Fruit fly (Drosophila melanogaster) whole organism, pupa: Measurements from ENCODE around the gene CG7295.

Experiments used
- CG10348 ChIP-seq: fragments of 200-800 bp; sonication (Bioruptor generic); IDR thresholded peaks from 2 replicates; pipeline ENCODE4 v1.3.6; 2022; ENCODE audit warnings: missing biosample characterization, missing genetic modification characterization
- CG12605 ChIP-seq: fragments of 200-800 bp; sonication (Bioruptor generic); IDR thresholded peaks from 2 replicates; pipeline ENCODE4 v1.3.6; 2022; ENCODE audit warnings: missing biosample characterization, missing genetic modification characterization
- CG13204 ChIP-seq: fragments of 200-800 bp; sonication (Bioruptor generic); optimal IDR thresholded peaks from 2 replicates; lab custom pipeline; 2018; ENCODE audit warnings: missing biosample characterization, mild to moderate bottlenecking, missing genetic modification characterization, moderate library complexity
- CG14655 ChIP-seq: fragments of 200-800 bp; sonication (Bioruptor generic); optimal IDR thresholded peaks from 3 replicates; lab custom pipeline; 2017; ENCODE audit warnings: mild to moderate bottlenecking, missing biosample characterization, missing genetic modification reagents, missing genetic modification characterization
- CG15710 ChIP-seq: fragments of 200-800 bp; sonication (Bioruptor generic); optimal IDR thresholded peaks from 2 replicates; lab custom pipeline; 2018; ENCODE audit warnings: missing biosample characterization, mild to moderate bottlenecking, missing genetic modification characterization, moderate library complexity
- CG17806 ChIP-seq: fragments of 200-800 bp; sonication (Bioruptor generic); optimal IDR thresholded peaks from 2 replicates; lab custom pipeline; 2018; ENCODE audit warnings: missing biosample characterization, mild to moderate bottlenecking, missing genetic modification characterization, moderate library complexity
- CG32121 ChIP-seq: fragments of 200-800 bp; sonication (Bioruptor generic); IDR thresholded peaks from 2 replicates; pipeline ENCODE4 v1.3.6; 2022; ENCODE audit warnings: missing biosample characterization, missing genetic modification characterization
- CG34367 ChIP-seq: fragments of 200-800 bp; sonication (Bioruptor generic); optimal IDR thresholded peaks from 2 replicates; lab custom pipeline; 2018; ENCODE audit warnings: missing biosample characterization, mild to moderate bottlenecking, missing genetic modification characterization
- CG4496 ChIP-seq: fragments of 200-800 bp; sonication (Bioruptor generic); IDR thresholded peaks from 3 replicates; pipeline ENCODE4 v1.3.6; 2022; ENCODE audit warnings: missing biosample characterization, missing genetic modification characterization
- CG8159 ChIP-seq: fragments of 200-800 bp; sonication (Bioruptor generic); optimal IDR thresholded peaks from 3 replicates; lab custom pipeline; 2018; ENCODE audit warnings: missing biosample characterization, mild to moderate bottlenecking, missing genetic modification characterization, moderate library complexity
- CG8301 ChIP-seq: fragments of 200-800 bp; sonication (Bioruptor generic); optimal IDR thresholded peaks from 2 replicates; lab custom pipeline; 2018; ENCODE audit warnings: missing biosample characterization, mild to moderate bottlenecking, missing genetic modification characterization
- CG9948 ChIP-seq: fragments of 200-800 bp; sonication (Bioruptor generic); optimal IDR thresholded peaks from 2 replicates; lab custom pipeline; 2018; ENCODE audit warnings: missing biosample characterization, mild to moderate bottlenecking, missing genetic modification characterization, moderate library complexity
- D1 ChIP-seq: fragments of 200-800 bp; sonication (Bioruptor generic); optimal IDR thresholded peaks from 2 replicates; lab custom pipeline; 2018; ENCODE audit warnings: missing biosample characterization, mild to moderate bottlenecking, missing genetic modification characterization, moderate library complexity
- EcR ChIP-seq: fragments of 200-800 bp; sonication (Bioruptor generic); optimal IDR thresholded peaks from 3 replicates; lab custom pipeline; 2019; ENCODE audit warnings: missing biosample characterization, missing genetic modification characterization, mild to moderate bottlenecking, moderate library complexity, missing genetic modification reagents
- Ets98B ChIP-seq: fragments of 200-800 bp; sonication (Bioruptor generic); IDR thresholded peaks from 2 replicates; pipeline ENCODE4 v1.3.6; 2022; ENCODE audit warnings: missing biosample characterization, missing genetic modification characterization
- Pif1A ChIP-seq: fragments of 200-800 bp; sonication (Bioruptor generic); optimal IDR thresholded peaks from 3 replicates; lab custom pipeline; 2016; ENCODE audit warnings: missing biosample characterization, missing genetic modification characterization
- Pif1B ChIP-seq: fragments of 200-800 bp; sonication (Bioruptor generic); optimal IDR thresholded peaks from 3 replicates; lab custom pipeline; 2016; ENCODE audit warnings: missing biosample characterization, missing genetic modification characterization
- Snoo ChIP-seq: fragments of 200-800 bp; sonication (Bioruptor generic); optimal IDR thresholded peaks from 3 replicates; lab custom pipeline; 2017; ENCODE audit warnings: missing biosample characterization, mild to moderate bottlenecking, missing genetic modification characterization, inconsistent platforms
- fd96Ca ChIP-seq: fragments of 200-800 bp; sonication (Bioruptor generic); IDR thresholded peaks from 3 replicates; pipeline ENCODE4 v1.3.6; 2022; ENCODE audit warnings: missing biosample characterization, missing genetic modification characterization
- gl ChIP-seq: fragments of 200-800 bp; sonication (Bioruptor generic); optimal IDR thresholded peaks from 2 replicates; lab custom pipeline; 2018; ENCODE audit warnings: missing biosample characterization, mild to moderate bottlenecking, missing genetic modification characterization
- rn ChIP-seq: fragments of 200-800 bp; sonication (Bioruptor generic); IDR thresholded peaks from 2 replicates; pipeline ENCODE4 v1.3.6; 2022; ENCODE audit warnings: missing biosample characterization, missing genetic modification characterization

The CG7295 gene

dm6 chr2L:1902904-1903303 is 33.3 kb downstream of the CG7295 start:
- TF ChIP-seq rn (GFP tag; lab: Robert Waterston, UW) (no peak), Pif1A (GFP tag; lab: Kevin White, UChicago) (no peak), EcR (GFP tag; lab: Kevin White, UChicago) (no peak), D1 (tag; lab: Kevin White, UChicago) (no peak), Pif1B (no peak), fd96Ca (GFP tag; lab: Robert Waterston, UW) (peak; percentile 25; the same call in 1 of the 3 replicates), gl (tag; lab: Kevin White, UChicago) (no peak), CG32121 (GFP tag; lab: Robert Waterston, UW) (0 out of 2 replicates have a peak, but pooled peaks have one; percentile 31), CG17806 (no peak), CG13204 (GFP tag; lab: Kevin White, UChicago) (no peak), Snoo (tag; lab: Kevin White, UChicago) (no peak), CG15710 (tag; lab: Kevin White, UChicago) (no peak), Ets98B (GFP tag; lab: Robert Waterston, UW) (no peak), CG4496 (no peak), CG9948 (no peak), CG10348 (GFP tag; lab: Robert Waterston, UW) (0 out of 2 replicates have a peak, but pooled peaks have one; percentile 24)

DNA sequence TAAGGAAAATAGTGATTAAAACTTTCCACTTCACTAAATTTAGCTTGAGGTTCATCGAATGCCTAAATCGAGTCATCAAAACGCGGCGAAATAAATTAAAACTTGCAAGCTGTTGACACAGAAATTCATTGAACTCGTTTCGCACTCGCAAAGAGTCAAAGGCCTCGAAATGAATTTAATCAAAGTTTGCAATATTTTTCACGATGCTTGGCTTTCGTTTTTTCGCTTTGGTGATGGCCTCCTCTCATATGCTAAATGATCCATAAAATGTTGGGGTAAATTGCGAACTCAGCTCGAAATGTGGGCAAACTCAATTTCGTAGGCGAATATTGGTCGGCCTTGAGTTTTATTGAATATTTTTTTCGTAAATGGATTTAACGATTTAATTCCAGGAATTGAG is 36.7 kb downstream of the CG7295 start:
- TF ChIP-seq EcR (GFP tag; lab: Kevin White, UChicago) (peak; percentile 7), Pif1B (no peak), gl (tag; lab: Kevin White, UChicago) (no peak)

DNA sequence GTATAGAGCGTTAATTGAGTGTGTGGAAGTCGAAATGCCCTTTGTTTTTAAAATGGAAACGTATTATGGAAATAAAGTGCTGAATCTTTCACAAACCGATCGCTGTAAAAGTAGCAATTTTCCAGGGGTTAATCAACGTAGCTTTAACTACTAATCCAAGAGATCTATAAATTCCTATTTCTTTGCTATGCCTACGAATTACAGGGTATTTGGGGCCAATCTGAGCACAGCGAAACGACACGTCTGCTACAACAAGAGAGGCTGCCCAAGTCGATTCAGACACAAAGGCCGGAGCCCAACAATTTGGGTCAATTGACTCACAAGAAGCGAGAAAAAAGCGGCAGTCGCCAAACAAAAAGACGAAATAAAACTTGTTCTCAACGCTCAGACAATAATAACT is 37.5 kb downstream of the CG7295 start:
- TF ChIP-seq Snoo (tag; lab: Kevin White, UChicago): peak; percentile 30
- no peak for TF ChIP-seq gl (tag; lab: Kevin White, UChicago)
- TF ChIP-seq CG32121 (GFP tag; lab: Robert Waterston, UW): no peak
- TF ChIP-seq CG14655 (GFP tag; lab: Kevin White, UChicago): no peak
- TF ChIP-seq D1 (tag; lab: Kevin White, UChicago): no peak
- TF ChIP-seq CG34367 (tag; lab: Kevin White, UChicago): no peak
- no peak for TF ChIP-seq CG13204 (GFP tag; lab: Kevin White, UChicago)
- peak; percentile 52; the same call in 2 of the 3 replicates for TF ChIP-seq fd96Ca (GFP tag; lab: Robert Waterston, UW)
- TF ChIP-seq CG15710 (tag; lab: Kevin White, UChicago): no peak
- TF ChIP-seq Pif1B: no peak
- TF ChIP-seq rn (GFP tag; lab: Robert Waterston, UW): no peak; the same call in 1 of the 2 replicates
- no peak for TF ChIP-seq Pif1A (GFP tag; lab: Kevin White, UChicago)
- TF ChIP-seq EcR (GFP tag; lab: Kevin White, UChicago): no peak
- no peak for TF ChIP-seq CG8301 (tag; lab: Kevin White, UChicago)
- no peak for TF ChIP-seq CG17806
- TF ChIP-seq Ets98B (GFP tag; lab: Robert Waterston, UW): peak; percentile 38
- no peak for TF ChIP-seq CG8159 (tag; lab: Kevin White, UChicago)
- no peak for TF ChIP-seq CG10348 (GFP tag; lab: Robert Waterston, UW)
- 0 out of 3 replicates have a peak, but pooled peaks have one; percentile 33 for TF ChIP-seq CG4496
- TF ChIP-seq CG9948: no peak
- TF ChIP-seq CG12605: no peak

DNA sequence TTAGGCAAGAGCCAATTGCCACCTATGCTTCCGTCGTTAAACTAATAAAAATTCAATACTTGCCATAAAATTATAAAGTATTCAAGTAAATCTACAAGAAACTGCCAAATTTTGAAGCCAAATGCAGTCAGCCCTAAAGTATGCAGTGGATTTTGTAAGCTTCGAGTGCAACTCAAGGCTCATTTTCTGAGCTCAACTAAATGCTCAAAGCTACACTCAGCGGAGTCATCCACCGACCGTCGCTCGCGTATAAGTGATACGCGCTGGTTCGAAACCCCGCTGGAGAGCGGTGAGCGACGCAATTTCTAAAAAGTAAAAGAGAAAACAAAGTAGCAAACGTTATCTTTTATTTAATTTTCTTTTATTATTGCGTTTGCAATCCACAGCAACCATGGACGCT is 40.1 kb downstream of the CG7295 start:
- TF ChIP-seq CG17806: no peak
- no peak for TF ChIP-seq CG10348 (GFP tag; lab: Robert Waterston, UW)
- TF ChIP-seq CG15710 (tag; lab: Kevin White, UChicago): no peak
- peak; percentile 4 for TF ChIP-seq EcR (GFP tag; lab: Kevin White, UChicago)
- peak; percentile 29; the same call in 1 of the 2 replicates for TF ChIP-seq CG12605
- no peak for TF ChIP-seq fd96Ca (GFP tag; lab: Robert Waterston, UW)
- TF ChIP-seq CG14655 (GFP tag; lab: Kevin White, UChicago): no peak

DNA sequence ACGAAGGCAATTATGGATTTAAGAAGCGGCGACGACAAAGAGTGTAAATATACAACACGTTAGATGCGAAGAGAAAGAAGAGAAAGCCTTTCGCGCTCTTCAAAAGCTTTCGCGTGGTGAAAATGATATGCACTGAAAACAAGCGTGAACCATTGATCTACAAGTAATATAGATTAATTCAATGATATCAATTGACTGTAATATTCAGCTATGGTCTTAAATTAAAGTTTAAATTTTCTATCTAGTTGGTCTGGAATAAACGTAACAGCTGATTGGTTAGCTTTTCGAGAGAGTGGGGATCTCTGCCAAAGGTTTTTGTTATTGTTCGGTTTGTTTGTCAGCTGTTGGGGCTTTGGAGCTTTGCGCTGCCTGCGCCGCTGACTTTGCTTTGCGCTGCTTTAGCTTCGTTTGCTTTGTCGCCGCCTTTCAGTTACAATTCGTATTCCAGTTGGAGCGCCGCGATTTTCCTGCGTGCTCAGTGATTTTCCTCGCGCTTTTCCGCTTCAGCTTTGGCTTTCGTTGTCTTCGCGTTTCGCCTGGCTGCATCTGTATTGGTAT is 41.8 kb downstream of the CG7295 start:
- peak; percentile 50 for TF ChIP-seq Pif1B
- peak; percentile 54 for TF ChIP-seq CG14655 (GFP tag; lab: Kevin White, UChicago)
- TF ChIP-seq CG9948: no peak
- peak; percentile 63 for TF ChIP-seq Pif1A (GFP tag; lab: Kevin White, UChicago)
- peak; percentile 14 for TF ChIP-seq Snoo (tag; lab: Kevin White, UChicago)
- TF ChIP-seq CG12605: 0 out of 2 replicates have a peak, but pooled peaks have one; percentile 3
- no peak for TF ChIP-seq D1 (tag; lab: Kevin White, UChicago)
- peak; percentile 66 for TF ChIP-seq CG32121 (GFP tag; lab: Robert Waterston, UW)
- peak; percentile 68 for TF ChIP-seq Ets98B (GFP tag; lab: Robert Waterston, UW)
- no peak for TF ChIP-seq rn (GFP tag; lab: Robert Waterston, UW)
- TF ChIP-seq EcR (GFP tag; lab: Kevin White, UChicago): no peak
- no peak for TF ChIP-seq CG34367 (tag; lab: Kevin White, UChicago)
- TF ChIP-seq gl (tag; lab: Kevin White, UChicago): no peak
- no peak for TF ChIP-seq CG8159 (tag; lab: Kevin White, UChicago)
- TF ChIP-seq CG8301 (tag; lab: Kevin White, UChicago): peak; percentile 70
- peak; percentile 12 for TF ChIP-seq CG17806
- no peak for TF ChIP-seq CG10348 (GFP tag; lab: Robert Waterston, UW)
- no peak for TF ChIP-seq CG13204 (GFP tag; lab: Kevin White, UChicago)
- TF ChIP-seq fd96Ca (GFP tag; lab: Robert Waterston, UW): peak; percentile 43; the same call in 1 of the 3 replicates
- peak; percentile 56; the same call in 2 of the 3 replicates for TF ChIP-seq CG4496
- no peak for TF ChIP-seq CG15710 (tag; lab: Kevin White, UChicago)
